Fruit fly (Drosophila melanogaster): ENCODE measurements around the gene Snmp1.

DNA sequence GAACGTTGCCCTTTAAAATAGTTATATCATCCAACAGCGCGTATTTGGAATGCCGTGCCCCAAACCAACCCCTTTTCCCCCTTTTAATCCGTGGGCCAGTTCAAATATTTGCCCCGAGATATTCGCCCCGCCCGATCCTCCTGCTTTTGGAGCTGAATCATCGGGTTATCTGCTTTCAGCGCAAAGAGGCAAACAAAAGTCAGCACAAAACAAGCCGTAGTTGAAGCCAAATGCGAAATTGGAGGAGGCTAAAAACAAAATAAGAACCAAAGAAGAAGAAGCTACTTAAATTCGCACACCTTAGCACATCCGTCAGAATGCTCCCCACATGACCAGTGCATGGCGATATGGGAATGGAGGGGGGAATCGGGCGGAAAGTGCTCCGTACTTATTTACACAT, 29.6 kb upstream of the Snmp1 start:
- no peak for TF ChIP-seq psq (optimal IDR thresholded peaks at IDR 0.05)
- no peak for TF ChIP-seq ttk (optimal IDR thresholded peaks at IDR 0.05)

All from Kc167 (cell line).